Fruit fly (Drosophila melanogaster) whole organism, embryonic: ENCODE results near the gene Drs.
A peak's percentile ranks its signal among the peaks of the same experiment; 100 is the strongest.

Experiments used
- Atf-2 ChIP-seq: fragments of 200-800 bp; sonication (Bioruptor generic); optimal IDR thresholded peaks from 2 replicates; lab custom pipeline; 2016; ENCODE audit warnings: missing biosample characterization, missing genetic modification characterization
- CG10543 ChIP-seq: fragments of 200-800 bp; sonication (Bioruptor generic); optimal IDR thresholded peaks from 3 replicates; lab custom pipeline; 2017; ENCODE audit warnings: missing biosample characterization, mild to moderate bottlenecking, missing genetic modification characterization, moderate library complexity
- CG12071 ChIP-seq: fragments of 200-800 bp; sonication (Bioruptor generic); optimal IDR thresholded peaks from 3 replicates; lab custom pipeline; 2018; ENCODE audit warnings: missing biosample characterization, mild to moderate bottlenecking, missing genetic modification characterization
- CG12659 ChIP-seq: fragments of 200-800 bp; sonication (Bioruptor generic); optimal IDR thresholded peaks from 3 replicates; lab custom pipeline; 2017; ENCODE audit warnings: mild to moderate bottlenecking, missing biosample characterization, missing genetic modification reagents, missing genetic modification characterization
- CG14441 ChIP-seq: fragments of 200-800 bp; sonication (Bioruptor generic); IDR thresholded peaks from 2 replicates; pipeline ENCODE4 v1.3.6; 2022; ENCODE audit warnings: missing biosample characterization, missing genetic modification characterization
- CG1602 ChIP-seq: fragments of 200-800 bp; sonication (Bioruptor generic); optimal IDR thresholded peaks from 3 replicates; lab custom pipeline; 2016; ENCODE audit warnings: missing biosample characterization, missing genetic modification characterization
- CG17359 ChIP-seq: fragments of 200-800 bp; sonication (Bioruptor generic); optimal IDR thresholded peaks from 3 replicates; lab custom pipeline; 2018; ENCODE audit warnings: missing biosample characterization, mild to moderate bottlenecking, missing genetic modification characterization, moderate library complexity
- CG2678 ChIP-seq: fragments of 200-800 bp; sonication (Bioruptor generic); optimal IDR thresholded peaks from 3 replicates; lab custom pipeline; 2019; ENCODE audit warnings: missing biosample characterization, mild to moderate bottlenecking, missing genetic modification characterization, moderate library complexity
- CG34376 ChIP-seq: fragments of 200-800 bp; sonication (Bioruptor generic); optimal IDR thresholded peaks from 2 replicates; lab custom pipeline; 2018; ENCODE audit warnings: missing biosample characterization, mild to moderate bottlenecking, missing genetic modification characterization
- CG4854 ChIP-seq: fragments of 200-800 bp; sonication (Bioruptor generic); optimal IDR thresholded peaks from 2 replicates; lab custom pipeline; 2016; ENCODE audit warnings: missing biosample characterization, missing genetic modification characterization, inconsistent platforms
- CG6854 ChIP-seq: fragments of 200-800 bp; sonication (Bioruptor generic); optimal IDR thresholded peaks from 3 replicates; lab custom pipeline; 2017; ENCODE audit warnings: missing biosample characterization, mild to moderate bottlenecking, missing genetic modification characterization
- CG7556 ChIP-seq: fragments of 200-800 bp; sonication (Bioruptor generic); optimal IDR thresholded peaks from 2 replicates; lab custom pipeline; 2017; ENCODE audit warnings: missing biosample characterization, mild to moderate bottlenecking, missing genetic modification characterization
- CG7786 ChIP-seq: fragments of 200-800 bp; sonication (Bioruptor generic); optimal IDR thresholded peaks from 2 replicates; lab custom pipeline; 2016; ENCODE audit warnings: missing biosample characterization, missing genetic modification characterization
- CG8924 ChIP-seq: fragments of 200-800 bp; optimal IDR thresholded peaks from 3 replicates; lab custom pipeline; 2019; ENCODE audit warnings: missing biosample characterization, mild to moderate bottlenecking, missing genetic modification characterization, moderate library complexity
- Chrac-16 ChIP-seq: fragments of 200-800 bp; sonication (Bioruptor generic); optimal IDR thresholded peaks from 3 replicates; lab custom pipeline; 2016; ENCODE audit warnings: missing biosample characterization, missing genetic modification characterization
- D ChIP-seq, 2 experiments: fragments of 200-800 bp in 1 of 2; fragments of >200 bp in 1 of 2; sonication (Bioruptor generic) in 1 of 2; optimal IDR thresholded peaks; 2 replicates in 1 of 2; 3 replicates in 1 of 2; lab custom pipeline; 2017; ENCODE audit warnings: mild to moderate bottlenecking in 1 of 2, missing biosample characterization in 1 of 2, missing genetic modification characterization in 1 of 2, missing genetic modification reagents in 1 of 2
- Dek ChIP-seq: fragments of 200-800 bp; sonication (Bioruptor generic); optimal IDR thresholded peaks from 3 replicates; lab custom pipeline; 2019; ENCODE audit warnings: missing biosample characterization, mild to moderate bottlenecking, missing genetic modification characterization, moderate library complexity
- Dp ChIP-seq: fragments of 200-800 bp; sonication (Bioruptor generic); optimal IDR thresholded peaks from 2 replicates; lab custom pipeline; 2018; ENCODE audit warnings: missing biosample characterization, mild to moderate bottlenecking, missing genetic modification characterization, moderate library complexity
- Fer3 ChIP-seq: fragments of 200-800 bp; sonication (Bioruptor generic); optimal IDR thresholded peaks from 2 replicates; lab custom pipeline; 2018; ENCODE audit warnings: missing biosample characterization, mild to moderate bottlenecking, missing genetic modification characterization, moderate library complexity
- Hand ChIP-seq: fragments of 200-800 bp; sonication (Bioruptor generic); optimal IDR thresholded peaks from 2 replicates; lab custom pipeline; 2017; ENCODE audit warnings: mild to moderate bottlenecking, missing biosample characterization, missing genetic modification reagents, missing genetic modification characterization
- Hr39 ChIP-seq: fragments of >200 bp; optimal IDR thresholded peaks from 2 replicates; lab custom pipeline; 2017
- Hr78 ChIP-seq, 2 experiments: fragments of 200-800 bp in 1 of 2; fragments of >200 bp in 1 of 2; sonication (Bioruptor generic) in 1 of 2; optimal IDR thresholded peaks; 2 replicates each; lab custom pipeline; 2017 to 2019; ENCODE audit warnings: missing biosample characterization in 2 of 2, missing genetic modification characterization in 2 of 2, mild to moderate bottlenecking in 1 of 2, moderate library complexity in 1 of 2
- Med ChIP-seq: fragments of 200-800 bp; sonication (Bioruptor generic); peaks from one replicate; lab custom pipeline; 2016; ENCODE audit warnings: missing biosample characterization, missing genetic modification characterization, mild to moderate bottlenecking, inconsistent platforms, moderate library complexity
- Mrtf ChIP-seq: fragments of 200-800 bp; sonication (Bioruptor generic); IDR thresholded peaks from 3 replicates; pipeline ENCODE4 v1.3.6; 2022; ENCODE audit warnings: missing biosample characterization, missing genetic modification characterization
- NC2β ChIP-seq: fragments of 200-800 bp; sonication (Bioruptor generic); optimal IDR thresholded peaks from 2 replicates; lab custom pipeline; 2016; ENCODE audit warnings: missing biosample characterization, missing genetic modification characterization
- Pdp1 ChIP-seq, 2 experiments: fragments of 200-800 bp; sonication (Bioruptor generic); optimal IDR thresholded peaks; 3 replicates each; lab custom pipeline; 2016; ENCODE audit warnings: missing biosample characterization in 2 of 2, missing genetic modification characterization in 2 of 2, mild to moderate bottlenecking in 1 of 2, moderate library complexity in 1 of 2
- Ptx1 ChIP-seq: fragments of 200-800 bp; sonication (Bioruptor generic); IDR thresholded peaks from 2 replicates; pipeline ENCODE4 v1.3.6; 2022; ENCODE audit warnings: missing biosample characterization, missing genetic modification characterization
- ab ChIP-seq: fragments of 200-800 bp; sonication (Bioruptor generic); optimal IDR thresholded peaks from 2 replicates; lab custom pipeline; 2016; ENCODE audit warnings: missing biosample characterization, missing genetic modification characterization
- cg ChIP-seq: fragments of 200-800 bp; sonication (Bioruptor generic); optimal IDR thresholded peaks from 3 replicates; lab custom pipeline; 2019; ENCODE audit warnings: missing biosample characterization, mild to moderate bottlenecking, missing genetic modification characterization, moderate library complexity
- chif ChIP-seq, 2 experiments: fragments of 200-800 bp; sonication (Bioruptor generic); optimal IDR thresholded peaks; 3 replicates each; lab custom pipeline; 2016; ENCODE audit warnings: missing biosample characterization in 2 of 2, missing genetic modification characterization in 2 of 2
- croc ChIP-seq: fragments of 200-800 bp; sonication (Bioruptor generic); conservative IDR thresholded peaks from 3 replicates; pipeline ENCODE4 v1.3.6; 2022; ENCODE audit warnings: missing biosample characterization, missing genetic modification characterization
- dimm ChIP-seq: fragments of 200-800 bp; sonication (Bioruptor generic); IDR thresholded peaks from 2 replicates; pipeline ENCODE4 v1.3.6; 2022; ENCODE audit warnings: missing biosample characterization, missing genetic modification characterization
- dm ChIP-seq: fragments of 200-800 bp; sonication (Bioruptor generic); optimal IDR thresholded peaks from 3 replicates; lab custom pipeline; 2016; ENCODE audit warnings: missing biosample characterization, missing genetic modification characterization
- dmrt99B ChIP-seq: fragments of 200-800 bp; sonication (Bioruptor generic); optimal IDR thresholded peaks from 2 replicates; lab custom pipeline; 2018; ENCODE audit warnings: missing biosample characterization, mild to moderate bottlenecking, missing genetic modification characterization, moderate library complexity
- fd3F ChIP-seq: fragments of 200-800 bp; sonication (Bioruptor generic); optimal IDR thresholded peaks from 2 replicates; lab custom pipeline; 2018; ENCODE audit warnings: missing biosample characterization, mild to moderate bottlenecking, missing genetic modification characterization, moderate library complexity
- gro ChIP-seq: fragments of 200-800 bp; sonication (Bioruptor generic); optimal IDR thresholded peaks from 2 replicates; lab custom pipeline; 2016; ENCODE audit warnings: missing biosample characterization, missing genetic modification characterization
- kay ChIP-seq: fragments of 200-800 bp; sonication (Bioruptor generic); optimal IDR thresholded peaks from 2 replicates; lab custom pipeline; 2016; ENCODE audit warnings: missing biosample characterization, missing genetic modification characterization
- lbe ChIP-seq: fragments of 200-800 bp; sonication (Bioruptor generic); optimal IDR thresholded peaks from 2 replicates; lab custom pipeline; 2016; ENCODE audit warnings: missing biosample characterization, mild to moderate bottlenecking, missing genetic modification characterization
- oc ChIP-seq: fragments of 200-800 bp; sonication (Bioruptor generic); optimal IDR thresholded peaks from 2 replicates; lab custom pipeline; 2018; ENCODE audit warnings: missing biosample characterization, mild to moderate bottlenecking, missing genetic modification characterization, moderate library complexity
- pb ChIP-seq: fragments of 200-800 bp; sonication (Bioruptor generic); optimal IDR thresholded peaks from 3 replicates; lab custom pipeline; 2016; ENCODE audit warnings: missing biosample characterization, missing genetic modification characterization
- pzg ChIP-seq: fragments of 200-800 bp; sonication (Bioruptor generic); optimal IDR thresholded peaks from 3 replicates; lab custom pipeline; 2018; ENCODE audit warnings: missing biosample characterization, mild to moderate bottlenecking, missing genetic modification characterization, moderate library complexity
- ranshi ChIP-seq: fragments of 200-800 bp; sonication (Bioruptor generic); IDR thresholded peaks from 2 replicates; pipeline ENCODE4 v1.3.6; 2022; ENCODE audit warnings: missing biosample characterization, missing genetic modification characterization
- rib ChIP-seq: fragments of 200-800 bp; sonication (Bioruptor generic); IDR thresholded peaks from 2 replicates; pipeline ENCODE4 v1.3.6; 2022; ENCODE audit warnings: missing biosample characterization, missing genetic modification characterization
- so ChIP-seq: fragments of 200-800 bp; sonication (Bioruptor generic); IDR thresholded peaks from 3 replicates; pipeline ENCODE4 v1.3.6; 2022; ENCODE audit warnings: missing biosample characterization, missing genetic modification characterization
- stwl ChIP-seq: fragments of 200-800 bp; sonication (Bioruptor generic); optimal IDR thresholded peaks from 3 replicates; lab custom pipeline; 2018; ENCODE audit warnings: missing biosample characterization, mild to moderate bottlenecking, missing genetic modification characterization, moderate library complexity
- tap ChIP-seq: fragments of 200-800 bp; optimal IDR thresholded peaks from 3 replicates; lab custom pipeline; 2019; ENCODE audit warnings: missing biosample characterization, mild to moderate bottlenecking, missing genetic modification characterization, moderate library complexity
- vfl ChIP-seq: fragments of 200-800 bp; sonication (Bioruptor generic); optimal IDR thresholded peaks from 2 replicates; lab custom pipeline; 2016; ENCODE audit warnings: missing biosample characterization, missing genetic modification characterization
- zen ChIP-seq: fragments of 200-800 bp; sonication (Bioruptor generic); optimal IDR thresholded peaks from 3 replicates; lab custom pipeline; 2018; ENCODE audit warnings: missing biosample characterization, mild to moderate bottlenecking, missing genetic modification characterization, moderate library complexity

Drs gene

dm6 chr3L:3325925-3326903 is 43.1 kb upstream of the Drs start, which contains the start of gene Gtpx (continued):
- peak in 1 of 2 experiments; percentile 37 for TF ChIP-seq chif (GFP tag; optimal IDR thresholded peaks at IDR 0.05; lab: Kevin White, UChicago)
- TF ChIP-seq Hand (GFP tag; lab: Kevin White, UChicago), result no peak
- TF ChIP-seq CG7786 (GFP tag; lab: Kevin White, UChicago), result peak; percentile 21
- TF ChIP-seq Mrtf (GFP tag; lab: Robert Waterston, UW), result no peak
- peak; percentile 88 for TF ChIP-seq stwl (tag; lab: Kevin White, UChicago)
- peak; percentile 80 for TF ChIP-seq Dp (GFP tag; lab: Kevin White, UChicago)
- peak; percentile 37 for TF ChIP-seq Dek
- TF ChIP-seq D (optimal IDR thresholded peaks at IDR 0.05; lab: Kevin White, UChicago), result no peak
- TF ChIP-seq D (GFP tag; optimal IDR thresholded peaks at IDR 0.05; lab: Kevin White, UChicago), result no peak
- TF ChIP-seq CG2678 (tag; lab: Kevin White, UChicago), result no peak
- peak; percentile 46 for TF ChIP-seq CG10543
- TF ChIP-seq Atf-2 (GFP tag; lab: Kevin White, UChicago), result no peak
- TF ChIP-seq CG8924 (tag; lab: Kevin White, UChicago), result peak; percentile 6
- TF ChIP-seq Pdp1 (GFP tag; optimal IDR thresholded peaks at IDR 0.05; lab: Kevin White, UChicago), result peak; percentile 55 to 81
- peak; percentile 35 for TF ChIP-seq lbe (GFP tag; lab: Kevin White, UChicago)
- peak; percentile 39 for TF ChIP-seq NC2β
- no peak for TF ChIP-seq CG12071 (GFP tag; lab: Kevin White, UChicago)
- peak; percentile 83 for TF ChIP-seq pzg
- TF ChIP-seq so (GFP tag; lab: Robert Waterston, UW), result no peak
- no peak for TF ChIP-seq CG4854 (GFP tag; lab: Kevin White, UChicago)
- peak; percentile 85 for TF ChIP-seq Med (GFP tag; lab: Kevin White, UChicago)
- peak; percentile 5 for TF ChIP-seq CG34376 (GFP tag; lab: Kevin White, UChicago)
- TF ChIP-seq cg (GFP tag; lab: Kevin White, UChicago), result peak; percentile 71
- TF ChIP-seq tap (tag; lab: Kevin White, UChicago), result no peak
- peak; percentile 2 for TF ChIP-seq Fer3 (tag; lab: Kevin White, UChicago)
- TF ChIP-seq CG14441 (GFP tag; lab: Robert Waterston, UW), result peak; percentile 51; the same call in 1 of the 2 replicates
- peak; percentile 9 for TF ChIP-seq CG17359
- peak; percentile 8 for TF ChIP-seq CG7556 (GFP tag; lab: Kevin White, UChicago)
- TF ChIP-seq pb (GFP tag; lab: Kevin White, UChicago), result no peak
- peak; percentile 6 for TF ChIP-seq ab
- peak; percentile 20 for TF ChIP-seq kay (GFP tag; lab: Kevin White, UChicago)
- no peak for TF ChIP-seq oc
- no peak for TF ChIP-seq ranshi (GFP tag; lab: Robert Waterston, UW)
- TF ChIP-seq zen, result peak; percentile 3
- no peak for TF ChIP-seq CG6854 (GFP tag; lab: Kevin White, UChicago)
- TF ChIP-seq CG12659 (GFP tag; lab: Kevin White, UChicago), result peak; percentile 84
- peak; percentile 6 for TF ChIP-seq CG1602 (GFP tag; lab: Kevin White, UChicago)
- peak in 1 of 2 experiments; percentile 57 for TF ChIP-seq Hr78 (GFP tag; optimal IDR thresholded peaks at IDR 0.05; lab: Kevin White, UChicago)
- TF ChIP-seq croc (GFP tag; lab: Robert Waterston, UW), result no peak
- TF ChIP-seq dm (GFP tag; lab: Kevin White, UChicago), result peak; percentile 28
- no peak for TF ChIP-seq gro (GFP tag; lab: Kevin White, UChicago)
- peak; percentile 9 for TF ChIP-seq vfl (GFP tag; lab: Kevin White, UChicago)
- TF ChIP-seq fd3F (GFP tag; lab: Kevin White, UChicago), result peak; percentile 29
- no peak for TF ChIP-seq rib (GFP tag; lab: Robert Waterston, UW)
- TF ChIP-seq Hr39 (lab: Kevin White, UChicago), result no peak
- no peak for TF ChIP-seq dimm (GFP tag; lab: Robert Waterston, UW)
- TF ChIP-seq dmrt99B, result no peak
- peak; percentile 56 for TF ChIP-seq Chrac-16 (GFP tag; lab: Kevin White, UChicago)
- TF ChIP-seq Ptx1 (GFP tag; lab: Robert Waterston, UW), result no peak
